Worm (Caenorhabditis elegans): ENCODE results near the gene srx-116.

DNA sequence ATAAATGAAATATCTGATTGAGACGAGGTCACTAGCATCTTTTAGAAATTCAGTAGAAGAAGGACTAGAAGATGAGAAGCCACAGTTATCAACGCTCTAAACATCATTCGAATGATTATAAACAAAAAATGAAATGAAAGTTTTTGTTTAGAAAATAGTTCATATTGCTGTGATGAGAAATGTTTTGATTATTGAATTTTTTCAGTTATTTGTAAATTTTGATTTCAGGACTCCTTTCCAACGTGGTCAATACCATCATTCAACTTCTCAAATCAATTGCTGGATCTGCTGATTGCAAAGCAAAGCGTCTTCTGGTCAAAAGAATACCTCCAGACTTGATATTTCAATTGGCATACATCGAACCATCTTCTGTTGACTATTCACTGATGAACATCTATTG is 12.6 kb upstream of the srx-116 start, which contains the start of gene W05B10.6:
- TF ChIP-seq nhr-237 (tag; optimal IDR thresholded peaks at IDR 0.05) (no peak), nhr-23 (tag; optimal IDR thresholded peaks at IDR 0.05) (no peak), lin-13 (GFP tag; optimal IDR thresholded peaks at IDR 0.05) (no peak), sem-4 (tag; optimal IDR thresholded peaks at IDR 0.05) (no peak), skn-1 (tag; optimal IDR thresholded peaks at IDR 0.05) (no peak), nhr-77 (tag; optimal IDR thresholded peaks at IDR 0.05) (no peak), fos-1 (tag; optimal IDR thresholded peaks at IDR 0.05) (no peak), snpc-4 (tag; optimal IDR thresholded peaks at IDR 0.05) (no peak), alr-1 (tag; optimal IDR thresholded peaks at IDR 0.05) (no peak), Y55F3AM.14 (GFP tag; optimal IDR thresholded peaks at IDR 0.05) (no peak), nhr-11 (tag; optimal IDR thresholded peaks at IDR 0.05) (no peak), elt-1 (tag; optimal IDR thresholded peaks at IDR 0.05) (no peak), blmp-1 (tag; optimal IDR thresholded peaks at IDR 0.05; ENCODE audit: insufficient read depth) (no peak)

Measured in whole organism, L2 larva.